Fruit fly (Drosophila melanogaster) whole organism, embryonic: Measurements from ENCODE around the gene ClpP.

Experiments used
- Bteb2 ChIP-seq: fragments of 200-800 bp; sonication (Bioruptor generic); optimal IDR thresholded peaks from 2 replicates; lab custom pipeline; 2016; ENCODE audit warnings: missing biosample characterization, missing genetic modification characterization
- CG10209 ChIP-seq: fragments of 200-800 bp; sonication (Bioruptor generic); optimal IDR thresholded peaks from 3 replicates; lab custom pipeline; 2017; ENCODE audit warnings: missing biosample characterization, mild to moderate bottlenecking, missing genetic modification characterization, missing genetic modification reagents
- CG10366 ChIP-seq: fragments of 200-800 bp; sonication (Bioruptor generic); IDR thresholded peaks from 2 replicates; pipeline ENCODE4 v1.3.6; 2022; ENCODE audit warnings: missing biosample characterization, missing genetic modification characterization
- CG11093 ChIP-seq: fragments of 200-800 bp; sonication (Bioruptor generic); IDR thresholded peaks from 3 replicates; pipeline ENCODE4 v1.3.6; 2022; ENCODE audit warnings: missing biosample characterization, missing genetic modification characterization
- CG11456 ChIP-seq: fragments of 200-800 bp; sonication (Bioruptor generic); IDR thresholded peaks from 3 replicates; pipeline ENCODE4 v1.3.6; 2022; ENCODE audit warnings: missing biosample characterization, missing genetic modification characterization
- CG12219 ChIP-seq: fragments of 200-800 bp; sonication (Bioruptor generic); optimal IDR thresholded peaks from 3 replicates; lab custom pipeline; 2018; ENCODE audit warnings: missing biosample characterization, mild to moderate bottlenecking, missing genetic modification characterization
- CG12744 ChIP-seq: fragments of 200-800 bp; sonication (Bioruptor generic); optimal IDR thresholded peaks from 2 replicates; lab custom pipeline; 2016; ENCODE audit warnings: missing biosample characterization, missing genetic modification characterization
- CG15514 ChIP-seq: fragments of 200-800 bp; sonication (Bioruptor generic); optimal IDR thresholded peaks from 3 replicates; lab custom pipeline; 2017; ENCODE audit warnings: missing biosample characterization, missing genetic modification characterization, mild to moderate bottlenecking, moderate library complexity, missing genetic modification reagents
- CG17359 ChIP-seq: fragments of 200-800 bp; sonication (Bioruptor generic); optimal IDR thresholded peaks from 3 replicates; lab custom pipeline; 2018; ENCODE audit warnings: missing biosample characterization, mild to moderate bottlenecking, missing genetic modification characterization, moderate library complexity
- CG17568 ChIP-seq: fragments of 200-800 bp; sonication (Bioruptor generic); optimal IDR thresholded peaks from 2 replicates; lab custom pipeline; 2018; ENCODE audit warnings: missing biosample characterization, mild to moderate bottlenecking, missing genetic modification characterization, moderate library complexity
- CG18011 ChIP-seq: fragments of 200-800 bp; sonication (Bioruptor generic); optimal IDR thresholded peaks from 2 replicates; lab custom pipeline; 2017; ENCODE audit warnings: missing biosample characterization, missing genetic modification characterization, mild to moderate bottlenecking, moderate library complexity, missing genotype
- CG18619 ChIP-seq: fragments of 200-800 bp; sonication (Bioruptor generic); optimal IDR thresholded peaks from 3 replicates; lab custom pipeline; 2017; ENCODE audit warnings: missing biosample characterization, mild to moderate bottlenecking, missing genetic modification characterization
- CG2199 ChIP-seq: fragments of 200-800 bp; sonication (Bioruptor generic); IDR thresholded peaks from 3 replicates; pipeline ENCODE4 v1.3.6; 2022; ENCODE audit warnings: missing biosample characterization, missing genetic modification characterization
- CG2678 ChIP-seq: fragments of 200-800 bp; sonication (Bioruptor generic); optimal IDR thresholded peaks from 3 replicates; lab custom pipeline; 2019; ENCODE audit warnings: missing biosample characterization, mild to moderate bottlenecking, missing genetic modification characterization, moderate library complexity
- CG3281 ChIP-seq: fragments of 200-800 bp; sonication (Bioruptor generic); optimal IDR thresholded peaks from 3 replicates; lab custom pipeline; 2017; ENCODE audit warnings: missing biosample characterization, mild to moderate bottlenecking, missing genetic modification characterization
- CG3995 ChIP-seq: fragments of 200-800 bp; sonication (Bioruptor generic); optimal IDR thresholded peaks from 3 replicates; lab custom pipeline; 2016; ENCODE audit warnings: missing biosample characterization, missing genetic modification characterization
- CG4282 ChIP-seq: fragments of 200-800 bp; sonication (Bioruptor generic); optimal IDR thresholded peaks from 2 replicates; lab custom pipeline; 2016; ENCODE audit warnings: missing biosample characterization, missing genetic modification characterization
- CG5180 ChIP-seq: fragments of 200-800 bp; sonication (Bioruptor generic); optimal IDR thresholded peaks from 3 replicates; lab custom pipeline; 2017; ENCODE audit warnings: missing biosample characterization, missing genetic modification characterization, mild to moderate bottlenecking, moderate library complexity, missing genetic modification reagents
- CG7372 ChIP-seq: fragments of 200-800 bp; sonication (Bioruptor generic); IDR thresholded peaks from 2 replicates; pipeline ENCODE4 v1.3.6; 2022; ENCODE audit warnings: missing biosample characterization, missing genetic modification characterization
- CG8281 ChIP-seq: fragments of 200-800 bp; sonication (Bioruptor generic); optimal IDR thresholded peaks from 2 replicates; lab custom pipeline; 2018; ENCODE audit warnings: missing biosample characterization, mild to moderate bottlenecking, missing genetic modification characterization, moderate library complexity
- D19A ChIP-seq: fragments of 200-800 bp; optimal IDR thresholded peaks from 3 replicates; lab custom pipeline; 2019; ENCODE audit warnings: missing biosample characterization, mild to moderate bottlenecking, missing genetic modification characterization, moderate library complexity
- Dek ChIP-seq: fragments of 200-800 bp; sonication (Bioruptor generic); optimal IDR thresholded peaks from 3 replicates; lab custom pipeline; 2019; ENCODE audit warnings: missing biosample characterization, mild to moderate bottlenecking, missing genetic modification characterization, moderate library complexity
- E2f2 ChIP-seq: fragments of 200-800 bp; sonication (Bioruptor generic); IDR thresholded peaks from 2 replicates; pipeline ENCODE4 v1.3.6; 2022; ENCODE audit warnings: missing biosample characterization, missing genetic modification characterization
- Fer2 ChIP-seq: fragments of 200-800 bp; sonication (Bioruptor generic); optimal IDR thresholded peaks from 2 replicates; lab custom pipeline; 2018; ENCODE audit warnings: missing biosample characterization, mild to moderate bottlenecking, missing genetic modification characterization, moderate library complexity
- HLHmδ ChIP-seq: fragments of 200-800 bp; sonication (Bioruptor generic); optimal IDR thresholded peaks from 2 replicates; lab custom pipeline; 2018; ENCODE audit warnings: missing biosample characterization, mild to moderate bottlenecking, missing genetic modification characterization, moderate library complexity
- HmgZ ChIP-seq: fragments of 200-800 bp; sonication (Bioruptor generic); optimal IDR thresholded peaks from 2 replicates; lab custom pipeline; 2018; ENCODE audit warnings: missing biosample characterization, mild to moderate bottlenecking, missing genetic modification characterization
- Mrtf ChIP-seq: fragments of 200-800 bp; sonication (Bioruptor generic); IDR thresholded peaks from 3 replicates; pipeline ENCODE4 v1.3.6; 2022; ENCODE audit warnings: missing biosample characterization, missing genetic modification characterization
- NFAT ChIP-seq: fragments of 200-800 bp; sonication (Bioruptor generic); IDR thresholded peaks from 2 replicates; pipeline ENCODE4 v1.3.6; 2022; ENCODE audit warnings: missing biosample characterization, missing genetic modification characterization
- Nf-YB ChIP-seq: fragments of 200-800 bp; sonication (Bioruptor generic); optimal IDR thresholded peaks from 3 replicates; lab custom pipeline; 2019; ENCODE audit warnings: missing biosample characterization, mild to moderate bottlenecking, missing genetic modification characterization, moderate library complexity
- Pdp1 ChIP-seq, 2 experiments: fragments of 200-800 bp; sonication (Bioruptor generic); optimal IDR thresholded peaks; 3 replicates each; lab custom pipeline; 2016; ENCODE audit warnings: missing biosample characterization in 2 of 2, missing genetic modification characterization in 2 of 2, mild to moderate bottlenecking in 1 of 2, moderate library complexity in 1 of 2
- Side ChIP-seq: fragments of 200-800 bp; sonication (Bioruptor generic); optimal IDR thresholded peaks from 2 replicates; lab custom pipeline; 2016; ENCODE audit warnings: missing biosample characterization, missing genetic modification characterization
- ab ChIP-seq: fragments of 200-800 bp; sonication (Bioruptor generic); optimal IDR thresholded peaks from 2 replicates; lab custom pipeline; 2016; ENCODE audit warnings: missing biosample characterization, missing genetic modification characterization
- bab2 ChIP-seq: fragments of 200-800 bp; sonication (Bioruptor generic); optimal IDR thresholded peaks from 2 replicates; lab custom pipeline; 2016; ENCODE audit warnings: missing biosample characterization, missing genetic modification characterization
- bigmax ChIP-seq: fragments of 200-800 bp; sonication (Bioruptor generic); optimal IDR thresholded peaks from 2 replicates; lab custom pipeline; 2018; ENCODE audit warnings: missing biosample characterization, mild to moderate bottlenecking, missing genetic modification characterization
- chinmo ChIP-seq: fragments of 200-800 bp; sonication (Bioruptor generic); IDR thresholded peaks from 4 replicates; pipeline ENCODE4 v1.3.6; 2022; ENCODE audit warnings: missing biosample characterization, missing genetic modification characterization; ENCODE audit not compliant: partially characterized antibody
- gt ChIP-seq: fragments of 200-800 bp; sonication (Bioruptor generic); IDR thresholded peaks from 2 replicates; pipeline ENCODE4 v1.3.6; 2022; ENCODE audit warnings: missing biosample characterization, missing genetic modification characterization
- insv ChIP-seq, 2 experiments: fragments of 200-800 bp; sonication (Bioruptor generic); optimal IDR thresholded peaks; 3 replicates each; lab custom pipeline; 2016 to 2018; ENCODE audit warnings: missing biosample characterization in 2 of 2, missing genetic modification characterization in 2 of 2
- kay ChIP-seq: fragments of 200-800 bp; sonication (Bioruptor generic); optimal IDR thresholded peaks from 2 replicates; lab custom pipeline; 2016; ENCODE audit warnings: missing biosample characterization, missing genetic modification characterization
- otp ChIP-seq: fragments of 200-800 bp; sonication (Bioruptor generic); IDR thresholded peaks from 3 replicates; pipeline ENCODE4, ENCODE4 v1.3.6; 2022; ENCODE audit warnings: missing biosample characterization, missing genetic modification characterization
- psq ChIP-seq: fragments of 200-800 bp; sonication (Bioruptor generic); optimal IDR thresholded peaks from 2 replicates; lab custom pipeline; 2017; ENCODE audit warnings: missing biosample characterization, missing genetic modification characterization
- pum ChIP-seq: fragments of 200-800 bp; sonication (Bioruptor generic); optimal IDR thresholded peaks from 2 replicates; lab custom pipeline; 2016; ENCODE audit warnings: missing biosample characterization, missing genetic modification characterization
- run ChIP-seq: fragments of 200-800 bp; sonication (Bioruptor generic); optimal IDR thresholded peaks from 3 replicates; lab custom pipeline; 2018; ENCODE audit warnings: missing biosample characterization, mild to moderate bottlenecking, missing genetic modification characterization
- sd ChIP-seq: fragments of 200-800 bp; sonication (Bioruptor generic); optimal IDR thresholded peaks from 3 replicates; lab custom pipeline; 2018; ENCODE audit warnings: missing biosample characterization, mild to moderate bottlenecking, missing genetic modification characterization, moderate library complexity
- so ChIP-seq: fragments of 200-800 bp; sonication (Bioruptor generic); IDR thresholded peaks from 3 replicates; pipeline ENCODE4 v1.3.6; 2022; ENCODE audit warnings: missing biosample characterization, missing genetic modification characterization
- tup ChIP-seq: fragments of 200-800 bp; sonication (Bioruptor generic); optimal IDR thresholded peaks from 2 replicates; lab custom pipeline; 2016; ENCODE audit warnings: missing biosample characterization, mild to moderate bottlenecking, missing genetic modification characterization, moderate library complexity
- tx ChIP-seq: fragments of 200-800 bp; sonication (Bioruptor generic); optimal IDR thresholded peaks from 2 replicates; lab custom pipeline; 2016; ENCODE audit warnings: missing biosample characterization, missing genetic modification characterization
- unc-4 ChIP-seq: fragments of 200-800 bp; sonication (Bioruptor generic); IDR thresholded peaks from 2 replicates; pipeline ENCODE4 v1.3.6; 2022; ENCODE audit warnings: missing biosample characterization, missing genetic modification characterization; ENCODE audit not compliant: partially characterized antibody
- vvl ChIP-seq: fragments of 200-800 bp; sonication (Bioruptor generic); IDR thresholded peaks from 2 replicates; pipeline ENCODE4 v1.3.6; 2022; ENCODE audit warnings: missing biosample characterization, missing genetic modification characterization
- yki ChIP-seq: fragments of >200 bp; optimal IDR thresholded peaks from 3 replicates; lab custom pipeline; 2018

The ClpP gene

dm6 chr2L:10375464-10376236 lies 19.1 kb downstream of the ClpP start, which contains the start of the genes CG33303 and dpr19 (continued):
- peak; percentile 66 for TF ChIP-seq CG10209 (GFP tag; lab: Kevin White, UChicago)
- no peak for TF ChIP-seq CG12744 (GFP tag; lab: Kevin White, UChicago)
- TF ChIP-seq CG3281 (GFP tag; lab: Kevin White, UChicago): peak; percentile 70
- no peak for TF ChIP-seq yki (lab: Kevin White, UChicago)
- peak in 1 of 2 experiments; percentile 30 for TF ChIP-seq insv (GFP tag; optimal IDR thresholded peaks at IDR 0.05; lab: Kevin White, UChicago)
- peak; percentile 72 for TF ChIP-seq run (tag; lab: Kevin White, UChicago)
- TF ChIP-seq bab2 (GFP tag; lab: Kevin White, UChicago): no peak
- no peak for TF ChIP-seq unc-4
- no peak for TF ChIP-seq tup (GFP tag; lab: Kevin White, UChicago)
- TF ChIP-seq Mrtf (GFP tag; lab: Robert Waterston, UW): no peak
- TF ChIP-seq CG17359: peak; percentile 84
- TF ChIP-seq gt (GFP tag; lab: Robert Waterston, UW): no peak
- TF ChIP-seq Fer2 (tag; lab: Kevin White, UChicago): peak; percentile 48
- TF ChIP-seq CG7372 (GFP tag; lab: Robert Waterston, UW): peak; percentile 53
- TF ChIP-seq vvl: peak; percentile 83
- 0 out of 3 replicates have a peak, but pooled peaks have one; percentile 7 for TF ChIP-seq so
- TF ChIP-seq CG11093 (GFP tag; lab: Robert Waterston, UW): no peak
- TF ChIP-seq Pdp1 (GFP tag; optimal IDR thresholded peaks at IDR 0.05; lab: Kevin White, UChicago): no peak
- TF ChIP-seq CG2678 (tag; lab: Kevin White, UChicago): peak; percentile 90
- no peak for TF ChIP-seq CG17568 (GFP tag; lab: Kevin White, UChicago)
- 0 out of 3 replicates have a peak, but pooled peaks have one; percentile 13 for TF ChIP-seq CG11456 (GFP tag; lab: Robert Waterston, UW)
- TF ChIP-seq CG18619 (GFP tag; lab: Kevin White, UChicago): peak; percentile 68
- TF ChIP-seq Dek: peak; percentile 83
- TF ChIP-seq bigmax: peak; percentile 95
- TF ChIP-seq CG4282: no peak
- TF ChIP-seq Nf-YB (GFP tag; lab: Kevin White, UChicago): peak; percentile 49
- no peak for TF ChIP-seq ab (GFP tag; lab: Kevin White, UChicago)
- TF ChIP-seq CG5180: peak; percentile 19
- peak; percentile 83 for TF ChIP-seq D19A (tag; lab: Kevin White, UChicago)
- TF ChIP-seq kay (GFP tag; lab: Kevin White, UChicago): peak; percentile 4
- no peak for TF ChIP-seq Side (GFP tag; lab: Kevin White, UChicago)
- TF ChIP-seq HLHmδ (GFP tag; lab: Kevin White, UChicago): no peak
- no peak for TF ChIP-seq pum (GFP tag; lab: Kevin White, UChicago)
- peak; percentile 34; the same call in 1 of the 2 replicates for TF ChIP-seq CG10366 (GFP tag; lab: Robert Waterston, UW)
- TF ChIP-seq chinmo: 0 out of 4 replicates have a peak, but pooled peaks have one; percentile 41
- no peak for TF ChIP-seq CG18011
- TF ChIP-seq CG8281 (tag; lab: Kevin White, UChicago): peak; percentile 4
- no peak for TF ChIP-seq otp (GFP tag; lab: Robert Waterston, UW)
- peak; percentile 10 for TF ChIP-seq psq (GFP tag; lab: Kevin White, UChicago)
- no peak for TF ChIP-seq CG2199 (GFP tag; lab: Robert Waterston, UW)
- TF ChIP-seq CG15514 (GFP tag; lab: Kevin White, UChicago): peak; percentile 69
- TF ChIP-seq sd (tag; lab: Kevin White, UChicago): no peak
- no peak for TF ChIP-seq CG12219
- TF ChIP-seq NFAT (GFP tag; lab: Robert Waterston, UW): no peak
- TF ChIP-seq HmgZ (tag; lab: Kevin White, UChicago): peak; percentile 48
- TF ChIP-seq Bteb2 (GFP tag; lab: Kevin White, UChicago): no peak
- TF ChIP-seq E2f2 (GFP tag; lab: Robert Waterston, UW): peak; percentile 42
- peak; percentile 48 for TF ChIP-seq CG3995 (GFP tag; lab: Kevin White, UChicago)
- TF ChIP-seq tx (GFP tag; lab: Kevin White, UChicago): no peak
